Fruit fly (Drosophila melanogaster) whole organism, prepupa: ENCODE results near the gene Wdr33.
A peak's percentile ranks its signal among the peaks of the same experiment; 100 is the strongest.

ENCODE experiments used
- Blimp-1 ChIP-seq: fragments of 200-800 bp; sonication (Bioruptor generic); optimal IDR thresholded peaks from 3 replicates; lab custom pipeline; 2017; ENCODE audit warnings: missing biosample characterization, missing genetic modification characterization, mild to moderate bottlenecking, moderate library complexity, missing genetic modification reagents
- CG10631 ChIP-seq: fragments of 200-800 bp; sonication (Bioruptor generic); optimal IDR thresholded peaks from 2 replicates; lab custom pipeline; 2016; ENCODE audit warnings: missing biosample characterization, missing genetic modification characterization
- CG11294 ChIP-seq: fragments of 200-800 bp; sonication (Bioruptor generic); IDR thresholded peaks from 2 replicates; pipeline ENCODE4 v1.3.6; 2022; ENCODE audit warnings: missing biosample characterization, missing genetic modification characterization
- CG11762 ChIP-seq: fragments of 200-800 bp; sonication (Bioruptor generic); optimal IDR thresholded peaks from 3 replicates; lab custom pipeline; 2016; ENCODE audit warnings: missing biosample characterization, missing genetic modification characterization; ENCODE audit not compliant: insufficient read depth
- CG11902 ChIP-seq: fragments of 200-800 bp; sonication (Bioruptor generic); optimal IDR thresholded peaks from 3 replicates; lab custom pipeline; 2016; ENCODE audit warnings: missing biosample characterization, missing genetic modification characterization
- CG15336 ChIP-seq: fragments of 200-800 bp; sonication (Bioruptor generic); IDR thresholded peaks from 2 replicates; pipeline ENCODE4 v1.3.6; 2022; ENCODE audit warnings: missing biosample characterization, missing genetic modification characterization
- CG1621 ChIP-seq: fragments of 200-800 bp; sonication (Bioruptor generic); optimal IDR thresholded peaks from 3 replicates; lab custom pipeline; 2018; ENCODE audit warnings: missing biosample characterization, mild to moderate bottlenecking, missing genetic modification characterization
- CG16779 ChIP-seq: fragments of 200-800 bp; sonication (Bioruptor generic); optimal IDR thresholded peaks from 3 replicates; lab custom pipeline; 2017; ENCODE audit warnings: missing biosample characterization, mild to moderate bottlenecking, missing genetic modification characterization
- CG3032 ChIP-seq: fragments of 200-800 bp; optimal IDR thresholded peaks from 2 replicates; lab custom pipeline; 2019; ENCODE audit warnings: missing biosample characterization, mild to moderate bottlenecking, missing genetic modification characterization, moderate library complexity
- CG31627 ChIP-seq: fragments of 200-800 bp; sonication (Bioruptor generic); optimal IDR thresholded peaks from 3 replicates; lab custom pipeline; 2016; ENCODE audit warnings: missing biosample characterization, missing genetic modification characterization
- CG32006 ChIP-seq: fragments of 200-800 bp; sonication (Bioruptor generic); optimal IDR thresholded peaks from 3 replicates; lab custom pipeline; 2017; ENCODE audit warnings: missing biosample characterization, mild to moderate bottlenecking, missing genetic modification characterization
- CG34406 ChIP-seq: fragments of 200-800 bp; sonication (Bioruptor generic); optimal IDR thresholded peaks from 3 replicates; lab custom pipeline; 2016; ENCODE audit warnings: missing biosample characterization, missing genetic modification characterization
- CG6163 ChIP-seq: fragments of 200-800 bp; sonication (Bioruptor generic); IDR thresholded peaks from 3 replicates; pipeline ENCODE4 v1.3.6; 2022; ENCODE audit warnings: missing biosample characterization, missing genetic modification characterization
- CG6276 ChIP-seq: fragments of 200-800 bp; sonication (Bioruptor generic); optimal IDR thresholded peaks from 2 replicates; lab custom pipeline; 2017; ENCODE audit warnings: missing biosample characterization, mild to moderate bottlenecking, missing genetic modification characterization
- CG6792 ChIP-seq: fragments of 200-800 bp; sonication (Bioruptor generic); optimal IDR thresholded peaks from 3 replicates; lab custom pipeline; 2016; ENCODE audit warnings: missing biosample characterization, missing genetic modification characterization
- CG6808 ChIP-seq: fragments of 200-800 bp; sonication (Bioruptor generic); optimal IDR thresholded peaks from 3 replicates; lab custom pipeline; 2017; ENCODE audit warnings: missing biosample characterization, missing genetic modification characterization, mild to moderate bottlenecking, moderate library complexity, missing genetic modification reagents
- CG6854 ChIP-seq: fragments of 200-800 bp; sonication (Bioruptor generic); optimal IDR thresholded peaks from 2 replicates; lab custom pipeline; 2017; ENCODE audit warnings: missing biosample characterization, mild to moderate bottlenecking, missing genetic modification characterization
- CG7368 ChIP-seq: fragments of 200-800 bp; sonication (Bioruptor generic); optimal IDR thresholded peaks from 3 replicates; lab custom pipeline; 2016; ENCODE audit warnings: missing biosample characterization, missing genetic modification characterization
- CG8119 ChIP-seq: fragments of 200-800 bp; sonication (Bioruptor generic); IDR thresholded peaks from 3 replicates; pipeline ENCODE4 v1.3.6; 2022; ENCODE audit warnings: missing biosample characterization, missing genetic modification characterization
- CG8319 ChIP-seq: fragments of 200-800 bp; sonication (Bioruptor generic); optimal IDR thresholded peaks from 3 replicates; lab custom pipeline; 2016; ENCODE audit warnings: missing biosample characterization, missing genetic modification characterization
- Eip78C ChIP-seq: fragments of 200-800 bp; sonication (Bioruptor generic); peaks from one replicate; lab custom pipeline; 2016; ENCODE audit warnings: missing biosample characterization, missing genetic modification characterization
- Eip93F ChIP-seq: fragments of 200-800 bp; sonication (Bioruptor generic); optimal IDR thresholded peaks from 2 replicates; lab custom pipeline; 2016; ENCODE audit warnings: missing biosample characterization, mild to moderate bottlenecking, missing genetic modification characterization
- Ets21C ChIP-seq: fragments of 200-800 bp; sonication (Bioruptor generic); optimal IDR thresholded peaks from 3 replicates; lab custom pipeline; 2016; ENCODE audit warnings: missing biosample characterization, missing genetic modification characterization
- Ets96B ChIP-seq: fragments of 200-800 bp; optimal IDR thresholded peaks from 2 replicates; lab custom pipeline; 2019; ENCODE audit warnings: missing biosample characterization, mild to moderate bottlenecking, missing genetic modification characterization, moderate library complexity
- Gug ChIP-seq: fragments of 200-800 bp; sonication (Bioruptor generic); IDR thresholded peaks from 2 replicates; pipeline ENCODE4 v1.3.6; 2022; ENCODE audit warnings: missing biosample characterization, missing genetic modification characterization
- Hr38 ChIP-seq: sonication (Bioruptor generic); optimal IDR thresholded peaks from 2 replicates; lab custom pipeline; 2016; ENCODE audit warnings: missing biosample characterization, missing genetic modification characterization
- Hr39 ChIP-seq: fragments of 200-800 bp; sonication (Bioruptor generic); optimal IDR thresholded peaks from 2 replicates; lab custom pipeline; 2016; ENCODE audit warnings: missing biosample characterization, missing genetic modification characterization
- Hr4 ChIP-seq: fragments of 200-800 bp; sonication (Bioruptor generic); optimal IDR thresholded peaks from 3 replicates; lab custom pipeline; 2016; ENCODE audit warnings: missing biosample characterization, missing genetic modification characterization
- Lpt ChIP-seq: fragments of 200-800 bp; sonication (Bioruptor generic); optimal IDR thresholded peaks from 3 replicates; lab custom pipeline; 2016; ENCODE audit warnings: missing biosample characterization, missing genetic modification characterization
- Met ChIP-seq: fragments of 200-800 bp; sonication (Bioruptor generic); optimal IDR thresholded peaks from 3 replicates; lab custom pipeline; 2016; ENCODE audit warnings: missing biosample characterization, missing genetic modification characterization
- OdsH ChIP-seq: fragments of 200-800 bp; sonication (Bioruptor generic); optimal IDR thresholded peaks from 3 replicates; lab custom pipeline; 2016; ENCODE audit warnings: missing biosample characterization, missing genetic modification characterization
- Smox ChIP-seq: fragments of 200-800 bp; sonication (Bioruptor generic); optimal IDR thresholded peaks from 3 replicates; lab custom pipeline; 2016; ENCODE audit warnings: missing biosample characterization, missing genetic modification characterization
- Sox102F ChIP-seq: fragments of 200-800 bp; sonication (Bioruptor generic); optimal IDR thresholded peaks from 2 replicates; lab custom pipeline; 2016; ENCODE audit warnings: missing biosample characterization, mild to moderate bottlenecking, missing genetic modification characterization
- Sox14 ChIP-seq: fragments of 200-800 bp; sonication (Bioruptor generic); optimal IDR thresholded peaks from 3 replicates; lab custom pipeline; 2016; ENCODE audit warnings: missing biosample characterization, missing genetic modification characterization
- Sox15 ChIP-seq: fragments of 200-800 bp; sonication (Bioruptor generic); optimal IDR thresholded peaks from 3 replicates; lab custom pipeline; 2016; ENCODE audit warnings: missing biosample characterization, missing genetic modification characterization
- achi ChIP-seq: fragments of 200-800 bp; sonication (Bioruptor generic); optimal IDR thresholded peaks from 3 replicates; lab custom pipeline; 2016; ENCODE audit warnings: missing biosample characterization, missing genetic modification characterization
- acj6 ChIP-seq: fragments of 200-800 bp; sonication (Bioruptor generic); optimal IDR thresholded peaks from 3 replicates; lab custom pipeline; 2016; ENCODE audit warnings: missing biosample characterization, missing genetic modification characterization
- cyc ChIP-seq: fragments of 200-800 bp; sonication (Bioruptor generic); optimal IDR thresholded peaks from 3 replicates; lab custom pipeline; 2016; ENCODE audit warnings: missing biosample characterization, missing genetic modification characterization
- dac ChIP-seq: fragments of 200-800 bp; sonication (Bioruptor generic); optimal IDR thresholded peaks from 2 replicates; lab custom pipeline; 2017; ENCODE audit warnings: missing biosample characterization, mild to moderate bottlenecking, missing genetic modification characterization
- dsx ChIP-seq: fragments of 200-800 bp; optimal IDR thresholded peaks from 3 replicates; lab custom pipeline; 2019; ENCODE audit warnings: missing biosample characterization, mild to moderate bottlenecking, missing genetic modification characterization, moderate library complexity; ENCODE audit not compliant: poor library complexity, severe bottlenecking
- eg ChIP-seq: fragments of 200-800 bp; sonication (Bioruptor generic); IDR thresholded peaks from 3 replicates; pipeline ENCODE4 v1.3.6; 2022; ENCODE audit warnings: missing biosample characterization, missing genetic modification characterization
- esn ChIP-seq: fragments of 200-800 bp; sonication (Bioruptor generic); optimal IDR thresholded peaks from 2 replicates; lab custom pipeline; 2016; ENCODE audit warnings: missing biosample characterization, mild to moderate bottlenecking, missing genetic modification characterization, moderate library complexity
- fd59A ChIP-seq: fragments of 200-800 bp; sonication (Bioruptor generic); optimal IDR thresholded peaks from 2 replicates; lab custom pipeline; 2017; ENCODE audit warnings: missing biosample characterization, mild to moderate bottlenecking, missing genetic modification characterization, missing genetic modification reagents
- fkh ChIP-seq: fragments of 200-800 bp; sonication (Bioruptor generic); optimal IDR thresholded peaks from 3 replicates; lab custom pipeline; 2017; ENCODE audit warnings: missing biosample characterization, mild to moderate bottlenecking, missing genetic modification characterization, moderate library complexity
- lz ChIP-seq: fragments of 200-800 bp; sonication (Bioruptor generic); optimal IDR thresholded peaks from 3 replicates; lab custom pipeline; 2016; ENCODE audit warnings: missing biosample characterization, missing genetic modification characterization
- net ChIP-seq: fragments of 200-800 bp; sonication (Bioruptor generic); optimal IDR thresholded peaks from 3 replicates; lab custom pipeline; 2016; ENCODE audit warnings: missing biosample characterization, missing genetic modification characterization
- pdm3 ChIP-seq: fragments of 200-800 bp; sonication (Bioruptor generic); optimal IDR thresholded peaks from 3 replicates; lab custom pipeline; 2016; ENCODE audit warnings: missing biosample characterization, missing genetic modification characterization
- salr ChIP-seq, 2 experiments: fragments of 200-800 bp; sonication (Bioruptor generic); optimal IDR thresholded peaks; 3 replicates each; lab custom pipeline; 2016 to 2018; ENCODE audit warnings: missing biosample characterization in 2 of 2, missing genetic modification characterization in 2 of 2, mild to moderate bottlenecking in 1 of 2
- spab ChIP-seq: fragments of 200-800 bp; sonication (Bioruptor generic); optimal IDR thresholded peaks from 2 replicates; lab custom pipeline; 2017; ENCODE audit warnings: missing biosample characterization, mild to moderate bottlenecking, missing genetic modification characterization, missing genetic modification reagents
- ss ChIP-seq, 2 experiments: fragments of 200-800 bp; sonication (Bioruptor generic); optimal IDR thresholded peaks; 2 replicates in 1 of 2; 3 replicates in 1 of 2; lab custom pipeline; 2017 to 2018; ENCODE audit warnings: mild to moderate bottlenecking in 2 of 2, missing biosample characterization in 2 of 2, missing genetic modification characterization in 2 of 2, moderate library complexity in 1 of 2
- vri ChIP-seq: fragments of 200-800 bp; sonication (Bioruptor generic); optimal IDR thresholded peaks from 3 replicates; lab custom pipeline; 2016; ENCODE audit warnings: missing biosample characterization, mild to moderate bottlenecking, missing genetic modification characterization

Gene Wdr33

DNA sequence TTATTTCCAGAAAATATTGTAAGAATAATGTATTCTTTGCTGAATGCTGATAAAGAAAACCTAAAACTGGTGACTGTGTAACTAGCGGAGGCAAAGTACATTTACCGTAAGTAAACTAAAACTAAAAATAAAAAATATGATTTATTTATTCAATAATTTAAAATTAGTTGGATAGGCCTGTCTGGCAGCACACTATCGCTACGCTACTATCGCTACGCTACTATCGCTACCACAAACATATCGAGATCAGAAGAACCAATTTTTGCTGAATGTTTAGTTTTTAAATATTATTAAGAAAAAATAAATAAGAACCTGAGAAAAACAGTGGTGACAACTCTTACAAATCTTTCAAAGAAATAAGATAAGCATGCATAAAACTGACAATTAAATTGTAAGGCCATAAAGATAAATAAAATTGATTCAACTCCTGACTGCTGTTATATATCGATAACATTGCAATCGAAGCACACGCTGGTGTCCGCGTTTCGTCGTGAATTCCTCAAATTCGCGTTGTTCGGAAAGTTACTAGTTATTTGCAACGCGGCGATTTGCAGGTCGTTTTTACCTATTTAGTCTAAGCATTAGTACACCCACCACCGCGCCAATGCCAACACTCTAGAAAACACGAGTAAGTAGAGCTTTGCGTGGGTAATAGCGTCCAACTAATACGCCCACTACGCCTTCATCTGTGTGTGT, at the start of gene Wdr33:
TSS of gene Wdr33 (plus strand) at position 438 of the 696 bp plus-strand sequence.
- TF ChIP-seq dac, result no peak
- TF ChIP-seq CG10631 (GFP tag; lab: Kevin White, UChicago), result peak; percentile 50
- no peak; the same call in 1 of the 2 replicates for TF ChIP-seq CG11294 (GFP tag; lab: Robert Waterston, UW)
- no peak for TF ChIP-seq CG6792 (GFP tag; lab: Kevin White, UChicago)
- TF ChIP-seq CG31627 (GFP tag; lab: Kevin White, UChicago), result no peak
- peak; percentile 45 for TF ChIP-seq Sox15
- no peak for TF ChIP-seq CG8119 (GFP tag; lab: Robert Waterston, UW)
- TF ChIP-seq Sox102F, result no peak
- no peak for TF ChIP-seq fd59A
- TF ChIP-seq CG34406 (GFP tag; lab: Kevin White, UChicago), result peak; percentile 3
- TF ChIP-seq CG11762 (GFP tag; lab: Kevin White, UChicago), result peak; percentile 26
- TF ChIP-seq Eip78C (GFP tag; lab: Kevin White, UChicago), result peak; percentile 9
- TF ChIP-seq Ets21C (GFP tag; lab: Kevin White, UChicago), result peak; percentile 13
- TF ChIP-seq Eip93F (GFP tag; lab: Kevin White, UChicago), result no peak
- TF ChIP-seq Hr4, result peak; percentile 45
- peak; percentile 6 for TF ChIP-seq CG8319 (GFP tag; lab: Kevin White, UChicago)
- no peak for TF ChIP-seq Blimp-1
- peak; percentile 60 for TF ChIP-seq CG32006 (GFP tag; lab: Kevin White, UChicago)
- peak; percentile 20 for TF ChIP-seq Ets96B (tag; lab: Kevin White, UChicago)
- TF ChIP-seq OdsH (GFP tag; lab: Kevin White, UChicago), result no peak
- TF ChIP-seq ss (GFP tag; optimal IDR thresholded peaks at IDR 0.05; lab: Kevin White, UChicago), result no peak
- no peak for TF ChIP-seq CG1621 (tag; lab: Kevin White, UChicago)
- TF ChIP-seq esn (GFP tag; lab: Kevin White, UChicago), result peak; percentile 40
- TF ChIP-seq vri, result no peak
- TF ChIP-seq achi, result peak; percentile 35
- no peak for TF ChIP-seq CG6276 (GFP tag; lab: Kevin White, UChicago)
- TF ChIP-seq cyc (GFP tag; lab: Kevin White, UChicago), result peak; percentile 36
- TF ChIP-seq Gug (GFP tag; lab: Robert Waterston, UW), result 0 out of 2 replicates have a peak, but pooled peaks have one; percentile 24
- TF ChIP-seq salr (GFP tag; optimal IDR thresholded peaks at IDR 0.05; lab: Kevin White, UChicago), result no peak
- TF ChIP-seq lz, result peak; percentile 24
- peak; percentile 31 for TF ChIP-seq Smox (GFP tag; lab: Kevin White, UChicago)
- no peak for TF ChIP-seq Lpt (GFP tag; lab: Kevin White, UChicago)
- TF ChIP-seq Hr38 (GFP tag; lab: Kevin White, UChicago), result no peak
- TF ChIP-seq CG6163, result peak; percentile 50; the same call in 2 of the 3 replicates
- no peak for TF ChIP-seq dsx (GFP tag; lab: Kevin White, UChicago)
- TF ChIP-seq acj6 (GFP tag; lab: Kevin White, UChicago), result peak; percentile 54
- TF ChIP-seq fkh (GFP tag; lab: Kevin White, UChicago), result peak; percentile 32
- TF ChIP-seq CG11902 (GFP tag; lab: Kevin White, UChicago), result peak; percentile 48
- TF ChIP-seq Hr39, result peak; percentile 33
- TF ChIP-seq Sox14 (GFP tag; lab: Kevin White, UChicago), result no peak
- TF ChIP-seq CG7368, result no peak
- TF ChIP-seq eg, result no peak
- TF ChIP-seq CG6854 (GFP tag; lab: Kevin White, UChicago), result no peak
- peak; percentile 28 for TF ChIP-seq Met (GFP tag; lab: Kevin White, UChicago)
- TF ChIP-seq CG15336 (GFP tag; lab: Robert Waterston, UW), result no peak
- no peak for TF ChIP-seq spab (GFP tag; lab: Kevin White, UChicago)
- TF ChIP-seq pdm3 (GFP tag; lab: Kevin White, UChicago), result no peak
- no peak for TF ChIP-seq net (GFP tag; lab: Kevin White, UChicago)
- no peak for TF ChIP-seq CG6808 (GFP tag; lab: Kevin White, UChicago)
- peak; percentile 19 for TF ChIP-seq CG3032 (tag; lab: Kevin White, UChicago)
- TF ChIP-seq CG16779, result no peak
